Worm (Caenorhabditis elegans) whole organism, L2 larva: ENCODE measurements around the gene R02D5.7.

Experiments used
- F13H6.1 ChIP-seq: sonication (generic microtip); optimal IDR thresholded peaks from 2 replicates; lab custom pipeline; 2016; ENCODE audit warnings: missing genetic modification characterization, missing compliant biosample characterization
- R02D3.7 ChIP-seq: fragments of 150-350 bp; optimal IDR thresholded peaks from 2 replicates; lab custom pipeline; 2014; ENCODE audit warnings: missing biosample characterization, missing genetic modification characterization
- ZK546.5 ChIP-seq: sonication (generic microtip); optimal IDR thresholded peaks from 2 replicates; lab custom pipeline; 2017; ENCODE audit warnings: missing biosample characterization, missing genetic modification characterization
- alr-1 ChIP-seq: fragments of 150-350 bp; optimal IDR thresholded peaks from 2 replicates; lab custom pipeline; 2014; ENCODE audit warnings: missing biosample characterization, missing genetic modification characterization
- aly-2 ChIP-seq: fragments of 150-350 bp; optimal IDR thresholded peaks from 2 replicates; lab custom pipeline; 2014; ENCODE audit warnings: missing biosample characterization, missing genetic modification characterization
- ama-1 ChIP-seq: fragments of 150-350 bp; optimal IDR thresholded peaks from 2 replicates; lab custom pipeline; 2018; ENCODE audit warnings: inconsistent platforms
- blmp-1 ChIP-seq: sonication (generic microtip); optimal IDR thresholded peaks from 2 replicates; lab custom pipeline; 2017; ENCODE audit warnings: missing genetic modification characterization, mild to moderate bottlenecking, missing compliant biosample characterization, antibody characterized with exemption, moderate library complexity; ENCODE audit not compliant: insufficient read depth
- ceh-16 ChIP-seq: fragments of 150-350 bp; optimal IDR thresholded peaks from 2 replicates; lab custom pipeline; 2014; ENCODE audit warnings: missing biosample characterization, missing genetic modification characterization
- ceh-82 ChIP-seq: fragments of 150-350 bp; optimal IDR thresholded peaks from 2 replicates; lab custom pipeline; 2014; ENCODE audit warnings: missing biosample characterization, missing genetic modification characterization
- crh-2 ChIP-seq: sonication (generic microtip); optimal IDR thresholded peaks from 2 replicates; lab custom pipeline; 2017; ENCODE audit warnings: missing biosample characterization, missing genetic modification characterization
- dmd-4 ChIP-seq: sonication (generic microtip); optimal IDR thresholded peaks from 2 replicates; lab custom pipeline; 2017; ENCODE audit warnings: missing biosample characterization, missing genetic modification characterization
- egl-27 ChIP-seq: sonication (generic microtip); optimal IDR thresholded peaks from 3 replicates; lab custom pipeline; 2017; ENCODE audit warnings: missing biosample characterization, missing genetic modification reagents, missing genetic modification characterization
- elt-1 ChIP-seq: fragments of 150-350 bp; optimal IDR thresholded peaks from 2 replicates; lab custom pipeline; 2014; ENCODE audit warnings: missing biosample characterization, missing genetic modification characterization
- elt-3 ChIP-seq: sonication (generic microtip); optimal IDR thresholded peaks from 2 replicates; lab custom pipeline; 2017; ENCODE audit warnings: missing biosample characterization, missing genetic modification characterization
- fos-1 ChIP-seq: fragments of 150-350 bp; optimal IDR thresholded peaks from 2 replicates; lab custom pipeline; 2014; ENCODE audit warnings: missing biosample characterization, missing genetic modification characterization
- gmeb-1 ChIP-seq: fragments of 150-350 bp; optimal IDR thresholded peaks from 2 replicates; lab custom pipeline; 2014; ENCODE audit warnings: missing biosample characterization, missing genetic modification characterization
- lin-11 ChIP-seq: fragments of 150-350 bp; sonication (generic microtip); optimal IDR thresholded peaks from 2 replicates; lab custom pipeline; 2014; ENCODE audit warnings: missing biosample characterization, missing genetic modification characterization, inconsistent platforms, mixed read lengths
- lin-13 ChIP-seq: fragments of 150-350 bp; optimal IDR thresholded peaks from 2 replicates; lab custom pipeline; 2014; ENCODE audit warnings: missing biosample characterization, missing genetic modification reagents, missing genetic modification characterization
- lsy-2 ChIP-seq, 2 experiments: fragments of 150-350 bp in 1 of 2; sonication (generic microtip) in 1 of 2; optimal IDR thresholded peaks; 2 replicates each; lab custom pipeline; 2014 to 2017; ENCODE audit warnings: missing biosample characterization in 2 of 2, missing genetic modification characterization in 2 of 2
- mab-5 ChIP-seq: fragments of 150-350 bp; optimal IDR thresholded peaks from 2 replicates; lab custom pipeline; 2014; ENCODE audit warnings: missing biosample characterization, missing genetic modification characterization
- mdl-1 ChIP-seq, 2 experiments: fragments of 150-350 bp in 1 of 2; sonication (generic microtip) in 1 of 2; optimal IDR thresholded peaks; 2 replicates each; lab custom pipeline; 2017; ENCODE audit warnings: missing biosample characterization in 2 of 2, missing genetic modification characterization in 2 of 2
- nhr-10 ChIP-seq: sonication (generic microtip); optimal IDR thresholded peaks from 2 replicates; lab custom pipeline; 2017; ENCODE audit warnings: missing biosample characterization, missing genetic modification characterization
- nhr-11 ChIP-seq: fragments of 150-350 bp; optimal IDR thresholded peaks from 2 replicates; lab custom pipeline; 2014; ENCODE audit warnings: missing biosample characterization, missing genetic modification characterization
- nhr-12 ChIP-seq: fragments of 150-350 bp; optimal IDR thresholded peaks from 2 replicates; lab custom pipeline; 2014; ENCODE audit warnings: missing biosample characterization, missing genetic modification characterization
- nhr-129 ChIP-seq: fragments of 150-350 bp; optimal IDR thresholded peaks from 2 replicates; lab custom pipeline; 2014; ENCODE audit warnings: missing biosample characterization, missing genetic modification characterization
- nhr-21 ChIP-seq: fragments of 150-350 bp; optimal IDR thresholded peaks from 2 replicates; lab custom pipeline; 2014; ENCODE audit warnings: missing biosample characterization, missing genetic modification characterization
- nhr-23 ChIP-seq: fragments of 150-350 bp; optimal IDR thresholded peaks from 2 replicates; lab custom pipeline; 2014; ENCODE audit warnings: missing biosample characterization, missing genetic modification reagents, missing genetic modification characterization
- nhr-237 ChIP-seq: fragments of 150-350 bp; optimal IDR thresholded peaks from 2 replicates; lab custom pipeline; 2014; ENCODE audit warnings: missing biosample characterization, missing genetic modification characterization
- nhr-25 ChIP-seq: fragments of 150-350 bp; sonication (generic microtip); optimal IDR thresholded peaks from 3 replicates; lab custom pipeline; 2014; ENCODE audit warnings: missing biosample characterization, missing genetic modification characterization
- nhr-6 ChIP-seq: fragments of 150-350 bp; optimal IDR thresholded peaks from 2 replicates; lab custom pipeline; 2014; ENCODE audit warnings: missing biosample characterization, missing genetic modification characterization
- nhr-77 ChIP-seq: fragments of 150-350 bp; optimal IDR thresholded peaks from 2 replicates; lab custom pipeline; 2014; ENCODE audit warnings: missing biosample characterization, missing genetic modification characterization
- peb-1 ChIP-seq: fragments of 150-350 bp; optimal IDR thresholded peaks from 2 replicates; lab custom pipeline; 2014; ENCODE audit warnings: missing biosample characterization, missing genetic modification characterization
- sem-4 ChIP-seq: fragments of 150-350 bp; optimal IDR thresholded peaks from 2 replicates; lab custom pipeline; 2014; ENCODE audit warnings: missing biosample characterization, missing genetic modification reagents, missing genetic modification characterization
- skn-1 ChIP-seq: sonication (generic microtip); optimal IDR thresholded peaks from 2 replicates; lab custom pipeline; 2017; ENCODE audit warnings: missing biosample characterization, missing genetic modification characterization
- sma-3 ChIP-seq: sonication (generic microtip); optimal IDR thresholded peaks from 2 replicates; lab custom pipeline; 2016; ENCODE audit warnings: missing genetic modification reagents, missing genetic modification characterization, missing compliant biosample characterization
- sma-9 ChIP-seq, 2 experiments: fragments of 150-350 bp in 1 of 2; sonication (generic microtip) in 1 of 2; optimal IDR thresholded peaks; 2 replicates each; lab custom pipeline; 2014 to 2016; ENCODE audit warnings: missing genetic modification characterization in 2 of 2, mild to moderate bottlenecking in 1 of 2, missing biosample characterization in 1 of 2, missing compliant biosample characterization in 1 of 2, missing genetic modification reagents in 1 of 2, moderate library complexity in 1 of 2
- snpc-4 ChIP-seq: fragments of 150-350 bp; optimal IDR thresholded peaks from 2 replicates; lab custom pipeline; 2014; ENCODE audit warnings: missing biosample characterization, missing genetic modification characterization
- unc-39 ChIP-seq: fragments of 150-350 bp; optimal IDR thresholded peaks from 2 replicates; lab custom pipeline; 2014; ENCODE audit warnings: missing biosample characterization, missing genetic modification characterization
- unc-62 ChIP-seq: fragments of 150-350 bp; optimal IDR thresholded peaks from 2 replicates; lab custom pipeline; 2014; ENCODE audit warnings: missing biosample characterization, missing genetic modification reagents, missing genetic modification characterization
- zag-1 ChIP-seq: fragments of 150-350 bp; optimal IDR thresholded peaks from 2 replicates; lab custom pipeline; 2014; ENCODE audit warnings: missing biosample characterization, missing genetic modification characterization
- ztf-11 ChIP-seq: sonication (generic microtip); optimal IDR thresholded peaks from 2 replicates; lab custom pipeline; 2017; ENCODE audit warnings: missing biosample characterization, missing genetic modification characterization
- ztf-4 ChIP-seq: fragments of 150-350 bp; optimal IDR thresholded peaks from 2 replicates; lab custom pipeline; 2014; ENCODE audit warnings: missing biosample characterization, missing genetic modification characterization

The R02D5.7 gene

ce11 chrV:14508556-14508955, 27.3 kb upstream of the R02D5.7 start:
- TF ChIP-seq mab-5 (no peak), skn-1 (tag; lab: Kevin White, UChicago) (no peak)

- TF ChIP-seq ceh-16 (tag; lab: Kevin White, UChicago), result no peak
- no peak for TF ChIP-seq zag-1 (tag; lab: Kevin White, UChicago)
- no peak for TF ChIP-seq unc-62
- TF ChIP-seq elt-3, result no peak
- TF ChIP-seq snpc-4, result no peak
- TF ChIP-seq blmp-1 (tag; lab: Kevin White, UChicago), result peak; percentile 88
- TF ChIP-seq sma-3 (GFP tag; lab: Kevin White, UChicago), result no peak
- TF ChIP-seq, all 48 proteins: peak for 1
These were observed 26.8 kb upstream of the R02D5.7 start, which contains the start of gene R02D5.1 for ce11 chrV:14508005-14508521. TSS of gene R02D5.1 (plus strand) at chrV:14508249.

- TF ChIP-seq ceh-16 (tag; lab: Kevin White, UChicago), result peak; percentile 100
- TF ChIP-seq blmp-1 (tag; lab: Kevin White, UChicago), result peak; percentile 90
- peak; percentile 60 for TF ChIP-seq sem-4 (tag; lab: Kevin White, UChicago)
- TF ChIP-seq nhr-25 (tag; lab: Kevin White, UChicago), result peak; percentile 84
- no peak for TF ChIP-seq dmd-4 (tag; lab: Kevin White, UChicago)
- TF ChIP-seq nhr-10 (tag; lab: Kevin White, UChicago), result no peak
- TF ChIP-seq egl-27, result peak; percentile 84
- TF ChIP-seq nhr-129 (tag; lab: Kevin White, UChicago), result no peak
- peak; percentile 94 for TF ChIP-seq sma-9 (GFP tag; optimal IDR thresholded peaks at IDR 0.05; lab: Kevin White, UChicago)
- TF ChIP-seq sma-9 (tag; optimal IDR thresholded peaks at IDR 0.05; lab: Kevin White, UChicago), result no peak
- TF ChIP-seq nhr-23 (tag; lab: Kevin White, UChicago), result peak; percentile 98
- TF ChIP-seq elt-1, result peak; percentile 100
- peak in 1 of 2 experiments; percentile 15 for TF ChIP-seq lsy-2 (tag; optimal IDR thresholded peaks at IDR 0.05; lab: Kevin White, UChicago)
These were observed 25.7 kb upstream of the R02D5.7 start for ce11 chrV:14506713-14507675.

- TF ChIP-seq dmd-4 (tag; lab: Kevin White, UChicago) (no peak), ceh-82 (tag; lab: Kevin White, UChicago) (no peak), alr-1 (tag; lab: Kevin White, UChicago) (no peak), nhr-21 (peak; percentile 85), nhr-12 (tag; lab: Kevin White, UChicago) (no peak), egl-27 (peak; percentile 73), elt-3 (no peak), F13H6.1 (no peak), nhr-11 (tag; lab: Kevin White, UChicago) (no peak), lin-11 (no peak), zag-1 (tag; lab: Kevin White, UChicago) (no peak), elt-1 (peak; percentile 85), nhr-25 (tag; lab: Kevin White, UChicago) (peak; percentile 48), sma-9 (GFP tag; optimal IDR thresholded peaks at IDR 0.05; lab: Kevin White, UChicago) (peak; percentile 40), sma-9 (tag; optimal IDR thresholded peaks at IDR 0.05; lab: Kevin White, UChicago) (no peak), nhr-77 (tag; lab: Kevin White, UChicago) (no peak), ztf-11 (no peak), crh-2 (tag; lab: Kevin White, UChicago) (no peak), ztf-4 (no peak), sem-4 (tag; lab: Kevin White, UChicago) (peak; percentile 42), snpc-4 (no peak), fos-1 (tag; lab: Kevin White, UChicago) (peak; percentile 90), ama-1 (lab: Kevin White, UChicago) (no peak), nhr-6 (tag; lab: Kevin White, UChicago) (no peak), ceh-16 (tag; lab: Kevin White, UChicago) (peak; percentile 89), aly-2 (tag; lab: Kevin White, UChicago) (no peak), nhr-237 (tag; lab: Kevin White, UChicago) (no peak), ZK546.5 (no peak), mdl-1 (tag; optimal IDR thresholded peaks at IDR 0.05; lab: Kevin White, UChicago) (peak in 1 of 2 experiments; percentile 4), lsy-2 (tag; optimal IDR thresholded peaks at IDR 0.05; lab: Kevin White, UChicago) (no peak), gmeb-1 (tag; lab: Kevin White, UChicago) (peak; percentile 24), nhr-23 (tag; lab: Kevin White, UChicago) (no peak), unc-39 (tag; lab: Kevin White, UChicago) (no peak), mab-5 (no peak), unc-62 (no peak), blmp-1 (tag; lab: Kevin White, UChicago) (peak; percentile 33), R02D3.7 (tag; lab: Kevin White, UChicago) (no peak), peb-1 (no peak), nhr-10 (tag; lab: Kevin White, UChicago) (no peak), lin-13 (GFP tag; lab: Kevin White, UChicago) (no peak)
These were observed 24.5 kb upstream of the R02D5.7 start for ce11 chrV:14505745-14506214.
